Fruit fly (Drosophila melanogaster) whole organism: ENCODE data around the gene Npc1a.

Experiments used
- EcR ChIP-seq, 2 experiments: fragments of >200 bp; optimal IDR thresholded peaks; 2 replicates each; lab custom pipeline; 2017; ENCODE audit warnings: missing biosample characterization in 2 of 2, missing genetic modification characterization in 2 of 2, missing genetic modification reagents in 2 of 2
- pan ChIP-seq: fragments of >200 bp; optimal IDR thresholded peaks from 2 replicates; lab custom pipeline; 2017
- psq ChIP-seq: fragments of >200 bp; optimal IDR thresholded peaks from 2 replicates; lab custom pipeline; 2017
- usp ChIP-seq: fragments of >200 bp; optimal IDR thresholded peaks from 2 replicates; lab custom pipeline; 2017; ENCODE audit warnings: missing biosample characterization, missing genetic modification characterization, mixed read lengths

DNA sequence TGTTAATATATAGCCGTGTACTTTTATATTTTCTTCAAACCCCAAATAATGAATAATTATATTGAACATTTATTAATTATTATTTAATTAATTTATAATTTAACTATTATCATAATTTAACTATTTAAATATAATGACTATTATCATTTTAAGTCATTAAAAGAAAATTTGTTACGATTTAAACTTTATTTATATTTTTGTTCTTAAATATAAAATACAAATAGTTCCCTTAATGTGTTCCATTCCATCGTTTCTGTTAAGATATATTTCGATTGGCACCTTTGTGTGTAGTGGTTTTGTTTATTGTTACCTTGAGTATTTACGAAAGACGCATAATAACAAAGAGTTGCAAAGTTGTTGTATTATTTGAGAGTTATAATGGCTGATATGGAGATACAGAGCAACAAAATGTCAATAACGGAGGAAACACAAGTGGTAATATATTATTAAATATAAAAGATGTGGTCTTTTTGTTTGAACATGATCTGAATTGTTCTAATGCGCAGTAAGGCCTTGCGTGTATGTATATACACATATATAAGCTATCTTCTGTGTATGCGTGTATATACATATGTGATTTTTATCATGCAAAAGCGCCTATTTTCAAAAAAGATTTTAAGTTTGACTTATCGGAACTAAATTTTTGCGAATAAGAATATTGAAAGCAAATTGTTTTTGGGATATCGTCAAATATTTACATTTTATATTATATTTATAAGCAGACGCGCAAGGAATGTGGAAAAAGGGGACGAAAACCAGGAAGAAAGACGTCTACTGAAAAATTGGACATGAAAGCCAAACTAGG, 43.0 kb upstream of the Npc1a start, which contains the start of gene REPTOR-BP:
- TF ChIP-seq usp (GFP tag; lab: Kevin White, UChicago), result no peak
- TF ChIP-seq psq, result no peak
- TF ChIP-seq EcR (GFP tag; optimal IDR thresholded peaks at IDR 0.05; lab: Kevin White, UChicago), result no peak
- TF ChIP-seq pan (lab: Kevin White, UChicago), result no peak
